Fruit fly (Drosophila melanogaster): ENCODE measurements around the gene sowah.

DNA sequence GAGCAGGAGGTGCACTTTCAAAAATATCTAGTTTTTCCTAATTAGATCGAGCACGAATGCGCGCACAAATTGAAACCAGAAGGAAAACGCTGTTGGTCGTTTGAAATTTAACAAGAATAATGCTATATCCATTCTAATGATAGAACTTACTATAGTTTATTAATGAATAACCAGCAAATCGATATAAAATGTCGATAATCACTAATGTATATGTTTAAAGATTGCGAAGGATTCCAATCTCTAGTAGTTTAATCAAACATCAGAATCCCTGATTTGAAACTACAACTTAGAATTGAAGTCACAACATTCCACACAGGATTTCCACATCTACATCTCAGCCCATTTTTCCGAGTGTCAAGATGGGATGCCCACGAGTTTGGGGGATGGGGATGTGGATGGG is 6.9 kb downstream of the sowah start:
- TF ChIP-seq CG4360 (GFP tag; IDR thresholded peaks at IDR 0.05): no peak
- peak; percentile 14 for TF ChIP-seq nerfin-1 (tag; optimal IDR thresholded peaks at IDR 0.05)
- TF ChIP-seq Kr (GFP tag; optimal IDR thresholded peaks at IDR 0.05): no peak
- no peak for TF ChIP-seq Hand (GFP tag; optimal IDR thresholded peaks at IDR 0.05)
- no peak for TF ChIP-seq Dll (GFP tag; IDR thresholded peaks at IDR 0.05; ENCODE audit: partially characterized antibody)
- no peak for TF ChIP-seq bbx (GFP tag; IDR thresholded peaks at IDR 0.05; ENCODE audit: partially characterized antibody)
- TF ChIP-seq phol (tag; optimal IDR thresholded peaks at IDR 0.05): peak; percentile 32
- TF ChIP-seq D (optimal IDR thresholded peaks at IDR 0.05): no peak
- peak; percentile 15 for TF ChIP-seq D (GFP tag; optimal IDR thresholded peaks at IDR 0.05)
- no peak for TF ChIP-seq CG8388 (GFP tag; optimal IDR thresholded peaks at IDR 0.05)
- TF ChIP-seq CG17802 (tag; optimal IDR thresholded peaks at IDR 0.05): no peak
- TF ChIP-seq psq (GFP tag; optimal IDR thresholded peaks at IDR 0.05): no peak
